Worm (Caenorhabditis elegans) whole organism, L2 larva: ENCODE measurements around the gene taco-1.

Source experiments
- F13H6.1 ChIP-seq: sonication (generic microtip); optimal IDR thresholded peaks from 2 replicates; lab custom pipeline; 2016; ENCODE audit warnings: missing genetic modification characterization, missing compliant biosample characterization
- Y55F3AM.14 ChIP-seq: fragments of 200-800 bp; sonication (Bioruptor generic); optimal IDR thresholded peaks from 2 replicates; lab custom pipeline; 2018; ENCODE audit warnings: mild to moderate bottlenecking, missing genetic modification characterization, missing compliant biosample characterization
- ZK546.5 ChIP-seq: sonication (generic microtip); optimal IDR thresholded peaks from 2 replicates; lab custom pipeline; 2017; ENCODE audit warnings: missing biosample characterization, missing genetic modification characterization
- alr-1 ChIP-seq: fragments of 150-350 bp; optimal IDR thresholded peaks from 2 replicates; lab custom pipeline; 2014; ENCODE audit warnings: missing biosample characterization, missing genetic modification characterization
- aly-2 ChIP-seq: fragments of 150-350 bp; optimal IDR thresholded peaks from 2 replicates; lab custom pipeline; 2014; ENCODE audit warnings: missing biosample characterization, missing genetic modification characterization
- ama-1 ChIP-seq: fragments of 150-350 bp; optimal IDR thresholded peaks from 2 replicates; lab custom pipeline; 2018; ENCODE audit warnings: inconsistent platforms
- blmp-1 ChIP-seq: sonication (generic microtip); optimal IDR thresholded peaks from 2 replicates; lab custom pipeline; 2017; ENCODE audit warnings: missing genetic modification characterization, mild to moderate bottlenecking, missing compliant biosample characterization, antibody characterized with exemption, moderate library complexity; ENCODE audit not compliant: insufficient read depth
- ceh-16 ChIP-seq: fragments of 150-350 bp; optimal IDR thresholded peaks from 2 replicates; lab custom pipeline; 2014; ENCODE audit warnings: missing biosample characterization, missing genetic modification characterization
- ceh-82 ChIP-seq: fragments of 150-350 bp; optimal IDR thresholded peaks from 2 replicates; lab custom pipeline; 2014; ENCODE audit warnings: missing biosample characterization, missing genetic modification characterization
- crh-2 ChIP-seq: sonication (generic microtip); optimal IDR thresholded peaks from 2 replicates; lab custom pipeline; 2017; ENCODE audit warnings: missing biosample characterization, missing genetic modification characterization
- elt-1 ChIP-seq: fragments of 150-350 bp; optimal IDR thresholded peaks from 2 replicates; lab custom pipeline; 2014; ENCODE audit warnings: missing biosample characterization, missing genetic modification characterization
- elt-3 ChIP-seq: sonication (generic microtip); optimal IDR thresholded peaks from 2 replicates; lab custom pipeline; 2017; ENCODE audit warnings: missing biosample characterization, missing genetic modification characterization
- fos-1 ChIP-seq: fragments of 150-350 bp; optimal IDR thresholded peaks from 2 replicates; lab custom pipeline; 2014; ENCODE audit warnings: missing biosample characterization, missing genetic modification characterization
- lin-11 ChIP-seq: fragments of 150-350 bp; sonication (generic microtip); optimal IDR thresholded peaks from 2 replicates; lab custom pipeline; 2014; ENCODE audit warnings: missing biosample characterization, missing genetic modification characterization, inconsistent platforms, mixed read lengths
- lin-39 ChIP-seq: fragments of 150-350 bp; optimal IDR thresholded peaks from 2 replicates; lab custom pipeline; 2014; ENCODE audit warnings: missing biosample characterization, missing genetic modification reagents, missing genetic modification characterization
- lsy-2 ChIP-seq, 2 experiments: fragments of 150-350 bp in 1 of 2; sonication (generic microtip) in 1 of 2; optimal IDR thresholded peaks; 2 replicates each; lab custom pipeline; 2014 to 2017; ENCODE audit warnings: missing biosample characterization in 2 of 2, missing genetic modification characterization in 2 of 2
- mab-5 ChIP-seq: fragments of 150-350 bp; optimal IDR thresholded peaks from 2 replicates; lab custom pipeline; 2014; ENCODE audit warnings: missing biosample characterization, missing genetic modification characterization
- mbf-1 ChIP-seq: sonication (generic microtip); optimal IDR thresholded peaks from 2 replicates; lab custom pipeline; 2017; ENCODE audit warnings: missing biosample characterization, missing genetic modification characterization
- nhr-11 ChIP-seq: fragments of 150-350 bp; optimal IDR thresholded peaks from 2 replicates; lab custom pipeline; 2014; ENCODE audit warnings: missing biosample characterization, missing genetic modification characterization
- nhr-23 ChIP-seq: fragments of 150-350 bp; optimal IDR thresholded peaks from 2 replicates; lab custom pipeline; 2014; ENCODE audit warnings: missing biosample characterization, missing genetic modification reagents, missing genetic modification characterization
- nhr-25 ChIP-seq: fragments of 150-350 bp; sonication (generic microtip); optimal IDR thresholded peaks from 3 replicates; lab custom pipeline; 2014; ENCODE audit warnings: missing biosample characterization, missing genetic modification characterization
- nhr-6 ChIP-seq: fragments of 150-350 bp; optimal IDR thresholded peaks from 2 replicates; lab custom pipeline; 2014; ENCODE audit warnings: missing biosample characterization, missing genetic modification characterization
- nhr-77 ChIP-seq: fragments of 150-350 bp; optimal IDR thresholded peaks from 2 replicates; lab custom pipeline; 2014; ENCODE audit warnings: missing biosample characterization, missing genetic modification characterization
- peb-1 ChIP-seq: fragments of 150-350 bp; optimal IDR thresholded peaks from 2 replicates; lab custom pipeline; 2014; ENCODE audit warnings: missing biosample characterization, missing genetic modification characterization
- sem-4 ChIP-seq: fragments of 150-350 bp; optimal IDR thresholded peaks from 2 replicates; lab custom pipeline; 2014; ENCODE audit warnings: missing biosample characterization, missing genetic modification reagents, missing genetic modification characterization
- skn-1 ChIP-seq: sonication (generic microtip); optimal IDR thresholded peaks from 2 replicates; lab custom pipeline; 2017; ENCODE audit warnings: missing biosample characterization, missing genetic modification characterization
- sma-3 ChIP-seq: sonication (generic microtip); optimal IDR thresholded peaks from 2 replicates; lab custom pipeline; 2016; ENCODE audit warnings: missing genetic modification reagents, missing genetic modification characterization, missing compliant biosample characterization
- unc-55 ChIP-seq: fragments of 150-350 bp; sonication (generic microtip); optimal IDR thresholded peaks from 3 replicates; lab custom pipeline; 2014; ENCODE audit warnings: missing biosample characterization, missing genetic modification reagents, missing genetic modification characterization
- unc-62 ChIP-seq: fragments of 150-350 bp; optimal IDR thresholded peaks from 2 replicates; lab custom pipeline; 2014; ENCODE audit warnings: missing biosample characterization, missing genetic modification reagents, missing genetic modification characterization
- ztf-11 ChIP-seq: sonication (generic microtip); optimal IDR thresholded peaks from 2 replicates; lab custom pipeline; 2017; ENCODE audit warnings: missing biosample characterization, missing genetic modification characterization
- ztf-4 ChIP-seq: fragments of 150-350 bp; optimal IDR thresholded peaks from 2 replicates; lab custom pipeline; 2014; ENCODE audit warnings: missing biosample characterization, missing genetic modification characterization

taco-1 gene

DNA sequence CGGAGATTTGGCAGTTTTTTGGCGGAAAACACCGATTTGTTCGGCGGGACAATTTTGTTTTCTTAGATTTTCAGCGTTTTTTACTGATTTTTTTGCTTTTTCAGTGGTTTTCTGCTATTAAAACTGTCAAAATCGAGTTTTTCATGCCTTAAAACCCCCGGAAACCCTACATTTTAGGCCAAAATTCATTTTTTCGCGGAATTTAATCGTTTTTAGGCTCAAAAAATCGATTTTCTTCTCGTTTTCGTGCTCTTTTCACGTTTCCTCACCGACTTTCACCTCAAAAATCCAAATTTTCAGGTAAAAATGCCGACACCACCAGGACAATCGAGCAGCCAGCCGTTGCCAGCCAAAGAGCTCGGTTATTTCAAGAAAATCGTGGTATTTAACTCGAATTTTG, 48.4 kb upstream of the taco-1 start, which contains the start of gene hpo-29:
hpo-29 (plus strand) TSS at position 301 of the 400 bp plus-strand sequence.
- TF ChIP-seq mbf-1 (no peak), Y55F3AM.14 (GFP tag; lab: Kevin White, UChicago) (no peak), nhr-25 (tag; lab: Kevin White, UChicago) (no peak), crh-2 (tag; lab: Kevin White, UChicago) (no peak), nhr-11 (tag; lab: Kevin White, UChicago) (no peak), sem-4 (no peak), unc-62 (GFP tag; lab: Kevin White, UChicago) (no peak)

DNA sequence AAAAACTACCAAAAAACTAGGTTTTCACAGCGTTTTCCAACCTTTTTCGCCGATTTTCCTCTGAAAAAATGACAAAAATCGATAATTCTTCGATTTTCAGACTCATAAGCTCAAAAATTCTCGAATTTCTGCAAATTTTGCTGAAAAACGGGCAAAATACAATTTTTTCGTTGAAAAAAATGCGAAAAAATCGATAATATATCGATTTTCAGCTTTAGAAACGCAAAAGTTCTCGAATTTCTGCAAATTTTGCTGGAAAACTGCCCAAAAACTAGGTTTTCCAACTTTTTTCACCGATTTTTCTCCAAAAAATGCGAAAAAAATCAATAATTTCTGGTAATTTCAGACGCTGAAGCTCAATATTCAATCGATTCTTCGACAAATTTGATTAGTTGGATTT, 32.5 kb upstream of the taco-1 start:
- TF ChIP-seq nhr-25 (tag; lab: Kevin White, UChicago): no peak

DNA sequence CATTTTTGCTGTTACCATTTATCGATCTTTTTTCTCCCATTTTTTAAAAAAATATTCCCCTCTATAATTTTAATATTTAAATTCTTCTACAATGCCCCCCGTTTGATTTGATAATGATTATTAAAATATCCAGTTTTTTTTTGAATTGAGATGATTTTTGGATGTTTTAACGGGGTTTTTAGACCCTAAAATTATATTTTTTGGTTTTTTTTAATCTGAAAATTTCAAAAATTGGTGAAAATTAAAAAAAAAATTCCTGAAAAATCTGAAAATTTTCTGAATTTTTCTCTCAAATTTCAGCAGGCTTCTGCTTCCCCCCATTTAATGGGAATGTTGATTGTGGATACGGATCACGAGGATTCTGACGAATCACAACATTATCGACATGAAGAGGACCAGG, 29.7 kb upstream of the taco-1 start, which contains the start of gene Y50D7A.3:
Y50D7A.3 (plus strand) TSS at position 301 of the 400 bp plus-strand sequence.
- TF ChIP-seq mab-5 (no peak), elt-3 (tag; lab: Kevin White, UChicago) (no peak), lin-11 (tag; lab: Kevin White, UChicago) (no peak), peb-1 (no peak), unc-62 (GFP tag; lab: Kevin White, UChicago) (no peak)

DNA sequence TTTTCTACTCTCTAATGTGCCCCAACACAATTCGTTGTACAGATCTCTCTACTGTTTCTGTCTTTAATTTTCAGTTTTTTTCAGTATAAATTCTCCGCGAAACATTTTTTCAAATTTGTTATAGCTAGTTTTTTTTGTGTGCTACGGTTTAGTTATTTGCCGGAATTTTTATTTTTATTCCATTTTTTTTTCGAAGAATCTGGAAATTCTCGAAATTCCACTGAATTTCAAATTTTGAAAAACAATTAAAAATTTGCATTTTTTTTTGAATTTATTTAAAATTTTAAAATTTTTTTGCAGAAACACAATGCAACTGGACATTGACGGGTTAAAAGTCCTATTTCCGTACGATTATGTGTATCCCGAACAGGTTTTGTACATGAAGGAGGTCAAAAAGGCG, 19.1 kb upstream of the taco-1 start, which contains the start of gene xpd-1:
xpd-1 (plus strand) TSS at position 301 of the 400 bp plus-strand sequence.
- TF ChIP-seq fos-1 (tag; lab: Kevin White, UChicago) (no peak), sma-3 (GFP tag; lab: Kevin White, UChicago) (no peak), lsy-2 (tag; optimal IDR thresholded peaks at IDR 0.05; lab: Kevin White, UChicago) (no peak), F13H6.1 (tag; lab: Kevin White, UChicago) (no peak), blmp-1 (tag; lab: Kevin White, UChicago) (no peak), lin-39 (tag; lab: Kevin White, UChicago) (no peak), skn-1 (no peak), lin-11 (tag; lab: Kevin White, UChicago) (no peak), ZK546.5 (no peak), nhr-25 (tag; lab: Kevin White, UChicago) (no peak), sem-4 (no peak), ceh-16 (tag; lab: Kevin White, UChicago) (no peak), nhr-23 (tag; lab: Kevin White, UChicago) (no peak)

DNA sequence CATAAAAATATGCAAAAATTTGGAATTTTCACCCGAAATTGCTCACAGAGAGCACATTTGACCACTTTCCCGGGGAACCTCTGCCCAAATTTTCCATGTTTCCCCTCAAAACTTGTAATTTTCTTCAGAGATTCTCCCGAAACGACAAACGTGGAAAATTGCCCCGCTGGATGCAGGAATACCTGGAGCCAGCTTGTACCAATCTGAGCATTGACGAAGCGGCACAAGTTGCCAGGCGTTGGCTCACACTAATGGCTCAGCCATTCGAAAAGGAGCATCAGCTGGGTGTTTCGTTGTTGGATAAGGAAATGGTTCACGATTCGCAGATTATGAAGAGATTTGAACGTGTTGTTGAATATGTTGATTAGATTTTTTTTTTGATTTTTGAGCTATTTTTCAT, 1.4 kb upstream of the taco-1 start:
- TF ChIP-seq nhr-6 (tag; lab: Kevin White, UChicago) (no peak), aly-2 (tag; lab: Kevin White, UChicago) (no peak), blmp-1 (tag; lab: Kevin White, UChicago) (no peak), ceh-82 (tag; lab: Kevin White, UChicago) (no peak), elt-1 (tag; lab: Kevin White, UChicago) (no peak), elt-3 (tag; lab: Kevin White, UChicago) (no peak), nhr-23 (tag; lab: Kevin White, UChicago) (no peak), ztf-4 (tag; lab: Kevin White, UChicago) (no peak), unc-55 (GFP tag; lab: Kevin White, UChicago) (no peak), mbf-1 (no peak), peb-1 (no peak), ztf-11 (tag; lab: Kevin White, UChicago) (no peak)

DNA sequence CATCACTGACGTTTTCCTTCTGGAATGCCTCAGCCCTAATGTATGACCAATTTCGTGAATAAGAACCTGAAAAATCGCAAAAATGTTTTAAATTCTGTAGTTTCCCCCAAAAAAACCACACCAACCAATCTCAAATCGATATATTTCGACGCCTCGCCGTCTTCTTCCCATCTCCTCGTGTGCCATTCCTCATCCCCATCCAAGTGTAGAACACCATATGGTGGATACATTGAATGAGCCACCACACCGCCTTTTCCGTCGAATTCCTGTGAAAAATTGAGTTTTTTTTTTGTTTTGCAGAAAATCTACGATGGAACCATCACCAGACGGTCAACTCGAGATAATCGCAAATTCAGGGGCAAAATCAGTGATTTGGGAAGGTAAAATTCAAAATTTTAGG, 8.4 kb downstream of the taco-1 start, which contains the start of gene Y50D7A.1:
Y50D7A.1 (plus strand) TSS at position 301 of the 400 bp plus-strand sequence.
- no peak for TF ChIP-seq sma-3 (GFP tag; lab: Kevin White, UChicago)
- TF ChIP-seq lsy-2 (tag; optimal IDR thresholded peaks at IDR 0.05; lab: Kevin White, UChicago): no peak
- no peak for TF ChIP-seq nhr-25 (tag; lab: Kevin White, UChicago)
- TF ChIP-seq aly-2 (tag; lab: Kevin White, UChicago): no peak
- no peak for TF ChIP-seq fos-1 (tag; lab: Kevin White, UChicago)
- no peak for TF ChIP-seq F13H6.1 (tag; lab: Kevin White, UChicago)
- TF ChIP-seq nhr-77 (tag; lab: Kevin White, UChicago): no peak
- TF ChIP-seq sem-4: no peak
- no peak for TF ChIP-seq unc-62 (GFP tag; lab: Kevin White, UChicago)
- no peak for TF ChIP-seq ztf-4 (tag; lab: Kevin White, UChicago)
- no peak for TF ChIP-seq crh-2 (tag; lab: Kevin White, UChicago)
- no peak for TF ChIP-seq alr-1
- no peak for TF ChIP-seq skn-1
- TF ChIP-seq ama-1 (lab: Kevin White, UChicago): no peak
